Fruit fly (Drosophila melanogaster): ENCODE results near the gene gudu.
A peak's percentile ranks its signal among the peaks of the same experiment; 100 is the strongest.

Gene gudu

DNA sequence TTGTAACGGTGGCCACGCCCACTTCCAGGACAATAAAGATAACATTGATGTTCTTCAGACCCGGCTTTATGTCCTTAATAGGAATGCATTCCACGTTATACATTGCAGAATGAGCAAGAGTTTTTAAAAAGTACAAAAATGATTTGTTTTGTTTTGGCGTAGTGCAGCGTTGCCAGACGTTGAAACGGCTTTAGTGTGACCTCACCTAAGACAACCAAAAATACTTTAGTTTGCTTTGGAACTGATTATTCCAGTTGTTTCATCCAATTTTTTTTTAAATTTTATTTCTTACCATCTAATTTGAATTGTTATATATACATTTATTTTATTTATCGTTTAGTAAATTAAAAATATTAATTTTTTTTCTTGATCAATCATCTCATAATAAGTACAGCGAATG lies 21.3 kb downstream of the gudu start, which contains the start of gene CG5181 (continued):
- TF ChIP-seq CG17361 (GFP tag; IDR thresholded peaks at IDR 0.05) (no peak), Jarid2 (GFP tag; optimal IDR thresholded peaks at IDR 0.05) (no peak), CG14965 (GFP tag; optimal IDR thresholded peaks at IDR 0.05; ENCODE audit: borderline replicate concordance) (no peak), MESR4 (GFP tag; optimal IDR thresholded peaks at IDR 0.05) (peak; percentile 25), CG13123 (GFP tag; optimal IDR thresholded peaks at IDR 0.05) (no peak), dm (GFP tag; optimal IDR thresholded peaks at IDR 0.05) (no peak), vnd (GFP tag; IDR thresholded peaks at IDR 0.05; ENCODE audit: partially characterized antibody) (no peak), YL-1 (GFP tag; optimal IDR thresholded peaks at IDR 0.05) (no peak), pnt (GFP tag; optimal IDR thresholded peaks at IDR 0.05) (no peak), Dll (GFP tag; IDR thresholded peaks at IDR 0.05; ENCODE audit: partially characterized antibody) (no peak), pzg (GFP tag; optimal IDR thresholded peaks at IDR 0.05) (peak; percentile 46), kah (GFP tag; optimal IDR thresholded peaks at IDR 0.05) (no peak), slbo (GFP tag; IDR thresholded peaks at IDR 0.05) (no peak), Fer2 (tag; optimal IDR thresholded peaks at IDR 0.05) (no peak), repo (GFP tag; optimal IDR thresholded peaks at IDR 0.05) (no peak), CG2199 (GFP tag; IDR thresholded peaks at IDR 0.05) (no peak), stwl (tag; optimal IDR thresholded peaks at IDR 0.05) (peak; percentile 86), row (GFP tag; IDR thresholded peaks at IDR 0.05) (peak; percentile 69), fd96Cb (tag; optimal IDR thresholded peaks at IDR 0.05) (no peak), CG34422 (GFP tag; IDR thresholded peaks at IDR 0.05) (no peak), CG4282 (GFP tag; optimal IDR thresholded peaks at IDR 0.05) (no peak), H2.0 (GFP tag; IDR thresholded peaks at IDR 0.05) (no peak), CG1792 (GFP tag; optimal IDR thresholded peaks at IDR 0.05) (no peak), trem (tag; optimal IDR thresholded peaks at IDR 0.05) (peak; percentile 35), CG8281 (tag; optimal IDR thresholded peaks at IDR 0.05) (no peak), fu2 (GFP tag; optimal IDR thresholded peaks at IDR 0.05) (no peak), CG9797 (GFP tag; optimal IDR thresholded peaks at IDR 0.05) (peak; percentile 49), CG17612 (GFP tag; IDR thresholded peaks at IDR 0.05) (no peak), MBD-R2 (GFP tag; IDR thresholded peaks at IDR 0.05) (peak; percentile 80), CG11504 (tag; optimal IDR thresholded peaks at IDR 0.05) (peak; percentile 32), CG1832 (GFP tag; optimal IDR thresholded peaks at IDR 0.05) (no peak), CG13775 (GFP tag; optimal IDR thresholded peaks at IDR 0.05) (no peak), yki (optimal IDR thresholded peaks at IDR 0.05) (no peak), CG33213 (GFP tag; optimal IDR thresholded peaks at IDR 0.05) (no peak), CG13287 (GFP tag; IDR thresholded peaks at IDR 0.05; ENCODE audit: partially characterized antibody) (peak; percentile 32; the same call in 1 of the 2 replicates), CG18619 (GFP tag; optimal IDR thresholded peaks at IDR 0.05) (no peak), D19A (tag; optimal IDR thresholded peaks at IDR 0.05) (no peak)

dm6 chr2L:7410609-7411008 lies 22.3 kb downstream of the gudu start, which contains the start of gene CG15818:
Gene CG15818, plus strand, starts transcription at chr2L:7410909.
- TF ChIP-seq kay (GFP tag; optimal IDR thresholded peaks at IDR 0.05), result no peak

DNA sequence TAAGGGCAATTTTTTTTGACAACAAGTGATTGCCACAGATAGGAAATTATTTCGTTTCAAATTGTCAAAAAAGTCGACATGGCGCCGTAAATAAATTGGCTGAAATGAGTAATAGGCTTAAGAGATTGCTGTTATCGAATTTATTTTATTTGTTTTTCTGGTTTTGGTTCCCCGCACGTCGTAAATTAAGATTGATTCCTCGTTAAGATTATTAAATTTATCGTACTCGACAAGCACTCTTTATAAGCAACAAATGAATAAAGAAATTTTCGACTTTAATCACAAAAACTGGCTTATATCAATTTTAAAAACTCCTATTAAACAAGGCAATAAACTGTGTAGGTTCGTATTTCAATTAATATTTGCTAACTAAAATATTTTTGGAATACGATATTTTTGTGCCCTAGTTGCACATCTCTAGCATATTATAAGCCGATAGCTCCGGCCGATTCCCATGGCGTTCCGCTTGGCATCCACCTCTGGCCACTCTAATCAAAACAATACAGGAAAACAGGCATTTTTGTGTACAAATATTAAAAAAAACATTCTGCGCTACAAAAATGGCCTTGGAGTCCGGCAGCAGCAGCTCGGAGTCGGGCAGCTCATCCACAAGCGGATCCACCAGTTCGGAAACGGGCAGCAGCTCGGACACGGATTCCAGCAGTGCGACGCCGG lies 23.8 kb downstream of the gudu start, which contains the start of gene chm:
TSS of gene chm (plus strand) at position 471 of the 675 bp plus-strand sequence.
- TF ChIP-seq tin (GFP tag; optimal IDR thresholded peaks at IDR 0.05), result peak; percentile 38
- TF ChIP-seq Bteb2 (GFP tag; optimal IDR thresholded peaks at IDR 0.05), result no peak
- TF ChIP-seq Ptx1 (GFP tag; IDR thresholded peaks at IDR 0.05), result peak; percentile 32
- TF ChIP-seq CG30431 (GFP tag; optimal IDR thresholded peaks at IDR 0.05), result no peak
- TF ChIP-seq nau (GFP tag; optimal IDR thresholded peaks at IDR 0.05), result no peak
- no peak for TF ChIP-seq CG11560 (tag; IDR thresholded peaks at IDR 0.05)
- TF ChIP-seq bab2 (GFP tag; optimal IDR thresholded peaks at IDR 0.05), result peak; percentile 10
- peak; percentile 89 for TF ChIP-seq hbn (GFP tag; IDR thresholded peaks at IDR 0.05; ENCODE audit: partially characterized antibody)
- no peak for TF ChIP-seq Oli (tag; optimal IDR thresholded peaks at IDR 0.05)
- no peak for TF ChIP-seq grn (GFP tag; optimal IDR thresholded peaks at IDR 0.05)
- no peak for TF ChIP-seq salm (tag; optimal IDR thresholded peaks at IDR 0.05)
- no peak for TF ChIP-seq ewg (GFP tag; optimal IDR thresholded peaks at IDR 0.05)
- TF ChIP-seq sna (GFP tag; IDR thresholded peaks at IDR 0.05; ENCODE audit: partially characterized antibody), result peak; percentile 90

Data from whole organism, embryonic.